Fruit fly (Drosophila melanogaster): ENCODE data around the gene CG42846.

CG42846 gene

DNA sequence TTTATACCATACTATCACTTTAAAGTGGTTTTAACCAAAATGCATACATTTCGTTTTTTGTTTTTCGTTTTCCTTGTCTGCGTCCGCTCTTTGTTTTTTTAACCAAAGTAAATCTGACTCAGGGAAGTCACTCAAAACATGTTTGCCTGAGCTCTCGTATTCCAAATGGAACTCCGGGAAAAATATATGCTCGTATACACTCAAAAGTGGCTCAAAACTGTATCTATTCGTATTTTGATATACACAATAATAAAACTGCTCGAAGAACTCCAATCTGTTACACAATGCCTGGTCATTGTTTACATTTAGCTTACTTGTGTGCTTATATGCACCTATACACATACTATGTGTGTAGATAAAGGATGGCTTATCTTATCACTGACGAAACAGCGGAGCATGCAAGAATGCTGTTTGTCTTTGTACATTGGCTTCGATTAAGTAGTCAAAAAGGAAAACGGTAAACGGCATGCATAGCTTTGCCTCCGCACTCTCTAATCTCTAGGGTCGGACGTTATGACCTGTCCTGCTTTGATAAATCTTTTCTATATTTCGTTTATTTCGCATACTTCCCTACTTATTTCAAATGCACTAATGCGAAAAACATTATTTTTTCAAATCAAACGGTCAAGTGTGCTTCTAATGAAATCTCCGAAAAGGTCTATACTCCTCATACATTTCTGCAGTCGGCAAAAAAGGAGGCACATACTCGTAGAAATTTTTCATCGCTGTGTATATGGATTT, 39.5 kb upstream of the CG42846 start, which contains the start of gene miple2 (continued):
- no peak for TF ChIP-seq CG3065 (GFP tag; optimal IDR thresholded peaks at IDR 0.05)
- TF ChIP-seq mam (GFP tag; optimal IDR thresholded peaks at IDR 0.05) = peak; percentile 14
- peak; percentile 72 for TF ChIP-seq CG15601 (tag; optimal IDR thresholded peaks at IDR 0.05)
- no peak for TF ChIP-seq gce (GFP tag; IDR thresholded peaks at IDR 0.05)
- TF ChIP-seq CG6765 (GFP tag; optimal IDR thresholded peaks at IDR 0.05) = peak; percentile 38
- TF ChIP-seq CG10366 (GFP tag; IDR thresholded peaks at IDR 0.05) = no peak
- peak; percentile 91 for TF ChIP-seq cg (GFP tag; optimal IDR thresholded peaks at IDR 0.05)
- no peak for TF ChIP-seq CG10462 (GFP tag; optimal IDR thresholded peaks at IDR 0.05)
- TF ChIP-seq pum (GFP tag; optimal IDR thresholded peaks at IDR 0.05) = peak; percentile 39
- TF ChIP-seq CG32772 (GFP tag; IDR thresholded peaks at IDR 0.05) = no peak
- TF ChIP-seq nmo (GFP tag; optimal IDR thresholded peaks at IDR 0.05) = peak; percentile 45
- TF ChIP-seq dpn (GFP tag; optimal IDR thresholded peaks at IDR 0.05) = peak; percentile 13 to 38
- no peak for TF ChIP-seq ab (GFP tag; optimal IDR thresholded peaks at IDR 0.05)
- TF ChIP-seq sd (tag; optimal IDR thresholded peaks at IDR 0.05) = peak; percentile 92
- no peak for TF ChIP-seq Dp (GFP tag; optimal IDR thresholded peaks at IDR 0.05)
- no peak for TF ChIP-seq CG9932 (GFP tag; IDR thresholded peaks at IDR 0.05)
- no peak for TF ChIP-seq dati (GFP tag; IDR thresholded peaks at IDR 0.05)
- TF ChIP-seq CG15269 (tag; optimal IDR thresholded peaks at IDR 0.05) = peak; percentile 20
- peak; percentile 50 for TF ChIP-seq Hsf (GFP tag; optimal IDR thresholded peaks at IDR 0.05)
- TF ChIP-seq sc (optimal IDR thresholded peaks at IDR 0.05) = no peak
- TF ChIP-seq sc (GFP tag; optimal IDR thresholded peaks at IDR 0.05) = peak; percentile 64
- TF ChIP-seq abd-A (tag; optimal IDR thresholded peaks at IDR 0.05) = peak; percentile 51
- TF ChIP-seq br (optimal IDR thresholded peaks at IDR 0.05) = no peak
- no peak for TF ChIP-seq ems (GFP tag; optimal IDR thresholded peaks at IDR 0.05)
- peak; percentile 27 for TF ChIP-seq CG13624 (GFP tag; optimal IDR thresholded peaks at IDR 0.05)
- no peak for TF ChIP-seq ham (GFP tag; IDR thresholded peaks at IDR 0.05)
- no peak for TF ChIP-seq Atf3 (GFP tag; optimal IDR thresholded peaks at IDR 0.05)
- no peak for TF ChIP-seq Gug (GFP tag; IDR thresholded peaks at IDR 0.05)
- no peak for TF ChIP-seq CG9876 (GFP tag; optimal IDR thresholded peaks at IDR 0.05)
- no peak for TF ChIP-seq ap (GFP tag; IDR thresholded peaks at IDR 0.05)
- peak; percentile 53 for TF ChIP-seq PHDP (tag; optimal IDR thresholded peaks at IDR 0.05)
- peak; percentile 5; the same call in 1 of the 2 replicates for TF ChIP-seq sob (GFP tag; IDR thresholded peaks at IDR 0.05)
- TF ChIP-seq zfh2 (GFP tag; optimal IDR thresholded peaks at IDR 0.05) = no peak
- peak; percentile 83 for TF ChIP-seq mirr (GFP tag; optimal IDR thresholded peaks at IDR 0.05)
- TF ChIP-seq Abd-B (GFP tag; optimal IDR thresholded peaks at IDR 0.05) = no peak
- peak; percentile 42 for TF ChIP-seq Max (GFP tag; optimal IDR thresholded peaks at IDR 0.05)
- TF ChIP-seq tll (GFP tag; optimal IDR thresholded peaks at IDR 0.05) = peak in 1 of 2 experiments; percentile 72
- TF ChIP-seq btn (GFP tag; optimal IDR thresholded peaks at IDR 0.05) = peak; percentile 48
- no peak for TF ChIP-seq slbo (GFP tag; IDR thresholded peaks at IDR 0.05)
- TF ChIP-seq CG17328 (GFP tag; IDR thresholded peaks at IDR 0.05) = 0 out of 2 replicates have a peak, but pooled peaks have one; percentile 12
- no peak for TF ChIP-seq B-H1 (GFP tag; IDR thresholded peaks at IDR 0.05)
- TF ChIP-seq CG6813 (GFP tag; optimal IDR thresholded peaks at IDR 0.05) = peak; percentile 65
- TF ChIP-seq CG5245 (GFP tag; optimal IDR thresholded peaks at IDR 0.05) = no peak
- peak; percentile 37 for TF ChIP-seq sug (tag; optimal IDR thresholded peaks at IDR 0.05)
- TF ChIP-seq CG17612 (GFP tag; IDR thresholded peaks at IDR 0.05) = no peak
- TF ChIP-seq oc (tag; optimal IDR thresholded peaks at IDR 0.05) = peak; percentile 29
- no peak for TF ChIP-seq zen2 (GFP tag; IDR thresholded peaks at IDR 0.05; ENCODE audit: partially characterized antibody)
- TF ChIP-seq Dip2 (GFP tag; IDR thresholded peaks at IDR 0.05) = no peak
- TF ChIP-seq Usf (GFP tag; optimal IDR thresholded peaks at IDR 0.05) = no peak
- no peak for TF ChIP-seq cato (GFP tag; optimal IDR thresholded peaks at IDR 0.05; ENCODE audit: borderline replicate concordance)
- no peak for TF ChIP-seq HLH3B (GFP tag; IDR thresholded peaks at IDR 0.05)

All from whole organism, embryonic.